Worm (Caenorhabditis elegans): Measurements from ENCODE around the gene nlp-22.

nlp-22 gene

ce11 chrX:2316859-2317258 lies 25.0 kb downstream of the nlp-22 start:
- TF ChIP-seq crh-2 (tag; optimal IDR thresholded peaks at IDR 0.05), result no peak
- TF ChIP-seq ama-1 (optimal IDR thresholded peaks at IDR 0.05), result no peak
- TF ChIP-seq sem-4 (tag; optimal IDR thresholded peaks at IDR 0.05), result no peak
- no peak for TF ChIP-seq lin-39 (tag; optimal IDR thresholded peaks at IDR 0.05)
- no peak for TF ChIP-seq egl-27 (tag; optimal IDR thresholded peaks at IDR 0.05)
- TF ChIP-seq mab-5 (tag; optimal IDR thresholded peaks at IDR 0.05), result no peak
- TF ChIP-seq unc-62 (GFP tag; optimal IDR thresholded peaks at IDR 0.05), result no peak
- no peak for TF ChIP-seq aly-2 (tag; optimal IDR thresholded peaks at IDR 0.05)
- no peak for TF ChIP-seq nhr-6 (tag; optimal IDR thresholded peaks at IDR 0.05)
- no peak for TF ChIP-seq skn-1 (tag; optimal IDR thresholded peaks at IDR 0.05)
- no peak for TF ChIP-seq snpc-4 (tag; optimal IDR thresholded peaks at IDR 0.05)

DNA sequence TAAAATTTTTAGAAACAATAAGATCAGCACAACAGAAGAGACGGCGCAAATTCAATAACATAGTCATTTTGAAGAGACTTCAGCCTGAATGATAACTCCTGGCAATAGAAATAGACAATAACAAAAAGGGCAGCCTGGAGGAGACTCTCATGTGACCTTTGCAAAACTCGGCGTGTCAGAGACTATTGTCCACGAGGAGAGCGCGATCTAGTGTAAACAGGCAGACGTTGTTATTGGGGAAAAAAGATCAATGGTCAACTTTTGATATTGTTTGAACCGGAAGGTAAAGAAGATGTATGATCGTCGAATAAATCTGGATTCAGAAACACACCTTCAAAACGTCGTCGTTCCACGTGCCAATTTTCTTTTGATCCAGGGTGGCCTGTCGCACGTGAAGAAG lies 25.7 kb downstream of the nlp-22 start:
- TF ChIP-seq nhr-12 (tag; optimal IDR thresholded peaks at IDR 0.05) (no peak), sma-9 (GFP tag; optimal IDR thresholded peaks at IDR 0.05) (peak; percentile 66), sma-9 (tag; optimal IDR thresholded peaks at IDR 0.05) (no peak), unc-62 (GFP tag; optimal IDR thresholded peaks at IDR 0.05) (no peak), R02D3.7 (tag; optimal IDR thresholded peaks at IDR 0.05) (no peak), crh-2 (tag; optimal IDR thresholded peaks at IDR 0.05) (no peak), nhr-129 (tag; optimal IDR thresholded peaks at IDR 0.05) (peak; percentile 86), aly-2 (tag; optimal IDR thresholded peaks at IDR 0.05) (no peak), gmeb-1 (tag; optimal IDR thresholded peaks at IDR 0.05) (peak; percentile 12), sma-3 (GFP tag; optimal IDR thresholded peaks at IDR 0.05) (peak; percentile 23), ama-1 (optimal IDR thresholded peaks at IDR 0.05) (no peak), lsy-2 (tag; optimal IDR thresholded peaks at IDR 0.05) (no peak), ceh-16 (tag; optimal IDR thresholded peaks at IDR 0.05) (no peak), F13H6.1 (tag; optimal IDR thresholded peaks at IDR 0.05) (peak; percentile 2)

ce11 chrX:2304496-2304895 lies 37.4 kb downstream of the nlp-22 start:
- TF ChIP-seq nhr-237 (tag; optimal IDR thresholded peaks at IDR 0.05), result no peak
- TF ChIP-seq elt-3 (tag; optimal IDR thresholded peaks at IDR 0.05), result no peak
- TF ChIP-seq elt-1 (tag; optimal IDR thresholded peaks at IDR 0.05), result no peak
- TF ChIP-seq skn-1 (tag; optimal IDR thresholded peaks at IDR 0.05), result no peak
- no peak for TF ChIP-seq nhr-12 (tag; optimal IDR thresholded peaks at IDR 0.05)
- TF ChIP-seq sem-4 (tag; optimal IDR thresholded peaks at IDR 0.05), result no peak
- no peak for TF ChIP-seq snpc-4 (tag; optimal IDR thresholded peaks at IDR 0.05)
- no peak for TF ChIP-seq lsy-2 (tag; optimal IDR thresholded peaks at IDR 0.05)
- no peak for TF ChIP-seq Y55F3AM.14 (GFP tag; optimal IDR thresholded peaks at IDR 0.05)
- TF ChIP-seq lin-39 (tag; optimal IDR thresholded peaks at IDR 0.05), result no peak
- TF ChIP-seq nhr-11 (tag; optimal IDR thresholded peaks at IDR 0.05), result no peak
- no peak for TF ChIP-seq unc-62 (GFP tag; optimal IDR thresholded peaks at IDR 0.05)
- no peak for TF ChIP-seq blmp-1 (tag; optimal IDR thresholded peaks at IDR 0.05; ENCODE audit: insufficient read depth)

- TF ChIP-seq aly-2 (tag; optimal IDR thresholded peaks at IDR 0.05) (no peak), nhr-12 (tag; optimal IDR thresholded peaks at IDR 0.05) (no peak), nhr-21 (tag; optimal IDR thresholded peaks at IDR 0.05) (peak; percentile 55), sem-4 (tag; optimal IDR thresholded peaks at IDR 0.05) (no peak), gmeb-1 (tag; optimal IDR thresholded peaks at IDR 0.05) (no peak)
Observed at ce11 chrX:2303253-2303652, 38.6 kb downstream of the nlp-22 start.

ce11 chrX:2302782-2303181 lies 39.1 kb downstream of the nlp-22 start, which contains the start of gene hum-6:
TSS of gene hum-6 (plus strand) at chrX:2303082.
- TF ChIP-seq unc-55 (GFP tag; optimal IDR thresholded peaks at IDR 0.05), result no peak
- no peak for TF ChIP-seq ZK546.5 (tag; optimal IDR thresholded peaks at IDR 0.05)
- no peak for TF ChIP-seq mab-5 (tag; optimal IDR thresholded peaks at IDR 0.05)
- no peak for TF ChIP-seq nhr-21 (tag; optimal IDR thresholded peaks at IDR 0.05)

ce11 chrX:2301821-2302220 lies 40.1 kb downstream of the nlp-22 start:
- TF ChIP-seq mab-5 (tag; optimal IDR thresholded peaks at IDR 0.05) (no peak), nhr-77 (tag; optimal IDR thresholded peaks at IDR 0.05) (no peak), mbf-1 (tag; optimal IDR thresholded peaks at IDR 0.05) (no peak), unc-62 (GFP tag; optimal IDR thresholded peaks at IDR 0.05) (no peak), blmp-1 (tag; optimal IDR thresholded peaks at IDR 0.05; ENCODE audit: insufficient read depth) (no peak), lsy-2 (tag; optimal IDR thresholded peaks at IDR 0.05) (no peak), Y55F3AM.14 (GFP tag; optimal IDR thresholded peaks at IDR 0.05) (no peak), nhr-11 (tag; optimal IDR thresholded peaks at IDR 0.05) (no peak), aly-2 (tag; optimal IDR thresholded peaks at IDR 0.05) (no peak), peb-1 (tag; optimal IDR thresholded peaks at IDR 0.05) (no peak), nhr-25 (tag; optimal IDR thresholded peaks at IDR 0.05) (no peak), fos-1 (tag; optimal IDR thresholded peaks at IDR 0.05) (no peak), ceh-82 (tag; optimal IDR thresholded peaks at IDR 0.05) (no peak), crh-2 (tag; optimal IDR thresholded peaks at IDR 0.05) (no peak)
